Worm (Caenorhabditis elegans): Measurements from ENCODE around the gene C02E7.8.

DNA sequence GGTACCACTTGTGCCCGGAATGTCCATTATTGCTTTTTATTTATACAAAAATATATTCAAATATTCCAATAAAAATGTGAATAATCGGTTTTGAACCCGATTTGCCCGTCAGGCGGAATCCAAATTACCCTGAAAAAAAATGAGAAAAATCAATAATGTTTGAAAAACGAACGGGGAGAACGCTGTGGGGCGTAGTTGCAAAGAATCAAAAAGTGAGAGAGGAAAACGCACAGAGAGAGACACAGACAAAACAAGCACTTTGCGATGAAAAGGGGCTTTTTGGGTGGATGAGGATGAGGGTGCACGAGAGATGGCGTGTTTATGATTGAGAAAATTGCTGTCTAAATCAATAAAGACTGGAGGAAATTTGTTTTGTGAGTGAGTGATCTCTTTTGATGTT lies 42.4 kb upstream of the C02E7.8 start, which contains the start of gene tam-1:
- no peak for TF ChIP-seq vab-7 (GFP tag; IDR thresholded peaks at IDR 0.05)
- no peak for TF ChIP-seq nhr-28 (tag; optimal IDR thresholded peaks at IDR 0.05)
- no peak for TF ChIP-seq fos-1 (tag; optimal IDR thresholded peaks at IDR 0.05)
- no peak for TF ChIP-seq R02D3.7 (tag; optimal IDR thresholded peaks at IDR 0.05)
- no peak for TF ChIP-seq pqm-1 (tag; optimal IDR thresholded peaks at IDR 0.05)
- no peak for TF ChIP-seq unc-62 (GFP tag; optimal IDR thresholded peaks at IDR 0.05 in 1 of 2)
- TF ChIP-seq unc-62 (tag; optimal IDR thresholded peaks at IDR 0.05) = no peak
- TF ChIP-seq zag-1 (tag; optimal IDR thresholded peaks at IDR 0.05) = no peak
- TF ChIP-seq jun-1 (tag; optimal IDR thresholded peaks at IDR 0.05) = no peak
- no peak for TF ChIP-seq dve-1 (tag; optimal IDR thresholded peaks at IDR 0.05; ENCODE audit: insufficient read depth)
- TF ChIP-seq ama-1 (optimal IDR thresholded peaks at IDR 0.05) = no peak
- TF ChIP-seq pha-4 (GFP tag; IDR thresholded peaks at IDR 0.05) = no peak
- no peak for TF ChIP-seq pha-4 (tag; optimal IDR thresholded peaks at IDR 0.05)
- no peak for TF ChIP-seq nhr-25 (tag; optimal IDR thresholded peaks at IDR 0.05; ENCODE audit: borderline replicate concordance, insufficient read depth)
- TF ChIP-seq spr-1 (tag; optimal IDR thresholded peaks at IDR 0.05) = no peak

Data from whole organism, L4 larva.